Worm (Caenorhabditis elegans) whole organism, young adult: ENCODE results near the gene tomm-70.

Source experiments
- B0019.2 ChIP-seq: fragments of 200-800 bp; sonication (Bioruptor generic); conservative IDR thresholded peaks from 2 replicates; pipeline ENCODE4 v1.3.6; 2022; ENCODE audit warnings: missing genetic modification reagents, missing genetic modification characterization, missing compliant biosample characterization
- C06A6.2 ChIP-seq: fragments of 200-800 bp; sonication (Bioruptor generic); conservative IDR thresholded peaks from 2 replicates; pipeline ENCODE4 v1.3.6; 2022; ENCODE audit warnings: missing genetic modification characterization, missing compliant biosample characterization
- C17E4.6 ChIP-seq: fragments of 200-800 bp; sonication (Bioruptor generic); IDR thresholded peaks from 2 replicates; pipeline ENCODE4 v1.3.6; 2022; ENCODE audit warnings: missing genetic modification reagents, missing genetic modification characterization, missing compliant biosample characterization
- F23B12.7 ChIP-seq: sonication (generic microtip); optimal IDR thresholded peaks from 2 replicates; lab custom pipeline; 2017; ENCODE audit warnings: missing genetic modification characterization, mild to moderate bottlenecking, missing compliant biosample characterization, antibody characterized with exemption, moderate library complexity; ENCODE audit not compliant: insufficient read depth
- F33H1.4 ChIP-seq: fragments of 200-800 bp; sonication (Bioruptor generic); IDR thresholded peaks from 2 replicates; pipeline ENCODE4 v1.3.6; 2022; ENCODE audit warnings: missing genetic modification reagents, missing genetic modification characterization, missing compliant biosample characterization
- F49E8.2 ChIP-seq: sonication (generic microtip); optimal IDR thresholded peaks from 3 replicates; lab custom pipeline; 2017; ENCODE audit warnings: missing genetic modification characterization, mild to moderate bottlenecking, missing compliant biosample characterization, antibody characterized with exemption, moderate library complexity; ENCODE audit not compliant: insufficient read depth
- F55B11.4 ChIP-seq: sonication (generic microtip); optimal IDR thresholded peaks from 2 replicates; lab custom pipeline; 2016; ENCODE audit warnings: missing compliant biosample characterization, missing genetic modification characterization, borderline replicate concordance; ENCODE audit not compliant: insufficient read depth
- F57A8.1 ChIP-seq: fragments of 200-800 bp; sonication (Bioruptor generic); optimal IDR thresholded peaks from 2 replicates; lab custom pipeline; 2018; ENCODE audit warnings: mild to moderate bottlenecking, missing genetic modification characterization, moderate library complexity, missing compliant biosample characterization
- F57C9.4 ChIP-seq: sonication (generic microtip); optimal IDR thresholded peaks from 2 replicates; lab custom pipeline; 2017; ENCODE audit warnings: mild to moderate bottlenecking, missing genetic modification characterization, missing compliant biosample characterization
- K12H6.12 ChIP-seq: fragments of 200-800 bp; sonication (Bioruptor generic); optimal IDR thresholded peaks from 2 replicates; lab custom pipeline; 2018; ENCODE audit warnings: mild to moderate bottlenecking, missing genetic modification characterization, missing compliant biosample characterization
- Y53F4B.3 ChIP-seq: fragments of 200-800 bp; sonication (Bioruptor generic); IDR thresholded peaks from 2 replicates; pipeline ENCODE4 v1.3.6; 2022; ENCODE audit warnings: missing genetic modification reagents, missing genetic modification characterization, missing compliant biosample characterization
- Y56A3A.18 ChIP-seq: fragments of 200-800 bp; sonication (Bioruptor generic); IDR thresholded peaks from 2 replicates; pipeline ENCODE4 v1.3.6; 2022; ENCODE audit warnings: missing genetic modification reagents, missing genetic modification characterization, missing compliant biosample characterization
- atf-7 ChIP-seq: sonication (generic microtip); optimal IDR thresholded peaks from 2 replicates; lab custom pipeline; 2017; ENCODE audit warnings: mild to moderate bottlenecking, missing genetic modification characterization, missing compliant biosample characterization
- athp-1 ChIP-seq: sonication (generic microtip); optimal IDR thresholded peaks from 2 replicates; lab custom pipeline; 2017; ENCODE audit warnings: mild to moderate bottlenecking, missing genetic modification characterization, missing compliant biosample characterization
- cebp-1 ChIP-seq, 2 experiments: fragments of 200-800 bp in 1 of 2; sonication (Bioruptor generic) in 1 of 2; sonication (generic microtip) in 1 of 2; IDR thresholded peaks in 1 of 2; optimal IDR thresholded peaks in 1 of 2; 2 replicates each; pipeline versions ENCODE4 v1.3.6 to Lab custom; 2017 to 2022; ENCODE audit warnings: missing compliant biosample characterization in 2 of 2, missing genetic modification characterization in 2 of 2, mild to moderate bottlenecking in 1 of 2, missing genetic modification reagents in 1 of 2, moderate library complexity in 1 of 2
- ceh-27 ChIP-seq: fragments of 200-800 bp; sonication (Bioruptor generic); optimal IDR thresholded peaks from 2 replicates; lab custom pipeline; 2018; ENCODE audit warnings: mild to moderate bottlenecking, missing genetic modification characterization, moderate library complexity, missing compliant biosample characterization
- ceh-79 ChIP-seq: sonication (generic microtip); optimal IDR thresholded peaks from 2 replicates; lab custom pipeline; 2017; ENCODE audit warnings: mild to moderate bottlenecking, missing genetic modification characterization, missing compliant biosample characterization
- dox-1 ChIP-seq: fragments of 200-800 bp; sonication (Bioruptor generic); IDR thresholded peaks from 2 replicates; pipeline ENCODE4 v1.3.6; 2022; ENCODE audit warnings: missing genetic modification reagents, missing genetic modification characterization, missing compliant biosample characterization
- dpff-1 ChIP-seq: sonication (generic microtip); optimal IDR thresholded peaks from 2 replicates; lab custom pipeline; 2017; ENCODE audit warnings: mild to moderate bottlenecking, missing genetic modification characterization, missing compliant biosample characterization
- egl-18 ChIP-seq: fragments of 200-800 bp; sonication (Bioruptor generic); IDR thresholded peaks from 2 replicates; pipeline ENCODE4 v1.3.6; 2022; ENCODE audit warnings: missing genetic modification reagents, missing genetic modification characterization, missing compliant biosample characterization
- egl-44 ChIP-seq: fragments of 200-800 bp; sonication (Bioruptor generic); IDR thresholded peaks from 2 replicates; pipeline ENCODE4 v1.3.6; 2022; ENCODE audit warnings: missing genetic modification reagents, missing genetic modification characterization, missing compliant biosample characterization
- ekl-4 ChIP-seq: fragments of 200-800 bp; sonication (Bioruptor generic); IDR thresholded peaks from 2 replicates; pipeline ENCODE4 v1.3.6; 2022; ENCODE audit warnings: missing genetic modification reagents, missing genetic modification characterization, missing compliant biosample characterization
- ets-4 ChIP-seq: fragments of 200-800 bp; sonication (Bioruptor generic); optimal IDR thresholded peaks from 2 replicates; lab custom pipeline; 2018; ENCODE audit warnings: mild to moderate bottlenecking, missing genetic modification characterization, missing compliant biosample characterization
- hlh-12 ChIP-seq: sonication (generic microtip); optimal IDR thresholded peaks from 2 replicates; lab custom pipeline; 2016; ENCODE audit warnings: missing genetic modification characterization, missing compliant biosample characterization
- hlh-26 ChIP-seq: fragments of 200-800 bp; sonication (Bioruptor generic); conservative IDR thresholded peaks from 2 replicates; pipeline ENCODE4 v1.3.6; 2022; ENCODE audit warnings: missing genetic modification reagents, missing genetic modification characterization, missing compliant biosample characterization
- hmg-1.2 ChIP-seq: fragments of 200-800 bp; sonication (Bioruptor generic); IDR thresholded peaks from 2 replicates; pipeline ENCODE4 v1.3.6; 2022; ENCODE audit warnings: missing genetic modification reagents, missing genetic modification characterization, missing compliant biosample characterization
- let-607 ChIP-seq, 2 experiments: fragments of 200-800 bp in 1 of 2; sonication (Bioruptor generic) in 1 of 2; sonication (generic microtip) in 1 of 2; optimal IDR thresholded peaks; 2 replicates each; lab custom pipeline; 2016 to 2018; ENCODE audit warnings: mild to moderate bottlenecking in 2 of 2, missing compliant biosample characterization in 2 of 2, missing genetic modification characterization in 2 of 2, moderate library complexity in 2 of 2, missing genotype in 1 of 2
- lin-35 ChIP-seq, 3 experiments: fragments of 150-350 bp in 2 of 3; sonication (generic microtip) in 1 of 3; optimal IDR thresholded peaks; 2 replicates each; lab custom pipeline; 2014 to 2018; ENCODE audit warnings: missing biosample characterization in 3 of 3, missing genetic modification characterization in 3 of 3, missing genetic modification reagents in 3 of 3
- lin-40 ChIP-seq: sonication (generic microtip); optimal IDR thresholded peaks from 2 replicates; lab custom pipeline; 2016; ENCODE audit warnings: missing genetic modification characterization, mild to moderate bottlenecking, missing compliant biosample characterization, missing genotype, missing genetic modification reagents
- lir-1 ChIP-seq: fragments of 200-800 bp; sonication (Bioruptor generic); conservative IDR thresholded peaks from 2 replicates; pipeline ENCODE4 v1.3.6; 2022; ENCODE audit warnings: missing genetic modification reagents, missing genetic modification characterization, missing compliant biosample characterization
- lsl-1 ChIP-seq: fragments of 200-800 bp; sonication (Bioruptor generic); optimal IDR thresholded peaks from 2 replicates; lab custom pipeline; 2018; ENCODE audit warnings: mild to moderate bottlenecking, missing genetic modification characterization, moderate library complexity, missing compliant biosample characterization
- mcd-1 ChIP-seq: fragments of 200-800 bp; sonication (Bioruptor generic); IDR thresholded peaks from 2 replicates; pipeline ENCODE4 v1.3.6; 2022; ENCODE audit warnings: missing genetic modification reagents, missing genetic modification characterization, missing compliant biosample characterization
- mes-4 ChIP-seq: sonication (generic microtip); optimal IDR thresholded peaks from 2 replicates; lab custom pipeline; 2016; ENCODE audit warnings: missing genotype, missing genetic modification characterization, missing compliant biosample characterization
- nhr-120 ChIP-seq: fragments of 200-800 bp; sonication (Bioruptor generic); IDR thresholded peaks from 2 replicates; pipeline ENCODE4 v1.3.6; 2022; ENCODE audit warnings: missing genetic modification characterization, missing compliant biosample characterization
- nhr-179 ChIP-seq: sonication (generic microtip); optimal IDR thresholded peaks from 2 replicates; lab custom pipeline; 2016; ENCODE audit warnings: mild to moderate bottlenecking, missing genetic modification characterization, missing compliant biosample characterization
- nhr-80 ChIP-seq: sonication (generic microtip); optimal IDR thresholded peaks from 2 replicates; lab custom pipeline; 2016; ENCODE audit warnings: missing genetic modification characterization, missing compliant biosample characterization
- nhr-90 ChIP-seq: sonication (generic microtip); optimal IDR thresholded peaks from 2 replicates; lab custom pipeline; 2016; ENCODE audit warnings: missing genotype, mild to moderate bottlenecking, missing genetic modification characterization, missing compliant biosample characterization
- rcor-1 ChIP-seq: fragments of 200-800 bp; sonication (Bioruptor generic); IDR thresholded peaks from 2 replicates; pipeline ENCODE4 v1.3.6; 2022; ENCODE audit warnings: missing genetic modification reagents, missing genetic modification characterization, missing compliant biosample characterization
- rpc-1 ChIP-seq, 2 experiments: fragments of 150-350 bp in 1 of 2; sonication (generic microtip) in 1 of 2; optimal IDR thresholded peaks; 2 replicates each; lab custom pipeline; 2014 to 2018; ENCODE audit warnings: missing biosample characterization in 1 of 2, missing genetic modification characterization in 1 of 2, missing genetic modification reagents in 1 of 2, missing genotype in 1 of 2
- somi-1 ChIP-seq: fragments of 200-800 bp; sonication (Bioruptor generic); optimal IDR thresholded peaks from 2 replicates; lab custom pipeline; 2018; ENCODE audit warnings: mild to moderate bottlenecking, missing genetic modification characterization, missing compliant biosample characterization
- unc-62 ChIP-seq: fragments of 150-350 bp; optimal IDR thresholded peaks from 2 replicates; lab custom pipeline; 2014; ENCODE audit warnings: missing biosample characterization, missing genetic modification reagents, missing genetic modification characterization
- zfh-2 ChIP-seq: fragments of 200-800 bp; sonication (Bioruptor generic); conservative IDR thresholded peaks from 2 replicates; pipeline ENCODE4 v1.3.6; 2022; ENCODE audit warnings: missing genetic modification reagents, missing genetic modification characterization, missing compliant biosample characterization
- ztf-26 ChIP-seq: sonication (generic microtip); optimal IDR thresholded peaks from 2 replicates; lab custom pipeline; 2017; ENCODE audit warnings: missing genetic modification characterization, missing compliant biosample characterization
- ztf-3 ChIP-seq: fragments of 200-800 bp; sonication (Bioruptor generic); optimal IDR thresholded peaks from 2 replicates; lab custom pipeline; 2018; ENCODE audit warnings: mild to moderate bottlenecking, missing genetic modification characterization, missing compliant biosample characterization
- ztf-6 ChIP-seq: fragments of 200-800 bp; sonication (Bioruptor generic); IDR thresholded peaks from 2 replicates; pipeline ENCODE4 v1.3.6; 2022; ENCODE audit warnings: missing genetic modification reagents, missing genetic modification characterization, missing compliant biosample characterization

The tomm-70 gene

ce11 chrIII:8797211-8797733, 42.7 kb upstream of the tomm-70 start (continued):
- TF ChIP-seq atf-7 (peak; percentile 90), rpc-1 (optimal IDR thresholded peaks at IDR 0.05; lab: Kevin White, UChicago) (no peak), rpc-1 (tag; optimal IDR thresholded peaks at IDR 0.05; lab: Kevin White, UChicago) (no peak), somi-1 (GFP tag; lab: Kevin White, UChicago) (peak; percentile 93), B0019.2 (no peak), Y56A3A.18 (GFP tag; lab: Robert Waterston, UW) (no peak), egl-44 (GFP tag; lab: Robert Waterston, UW) (peak; percentile 67; the same call in 1 of the 2 replicates), lin-35 (GFP tag; optimal IDR thresholded peaks at IDR 0.05; lab: Kevin White, UChicago) (peak in 1 of 3 experiments; percentile 74), C06A6.2 (GFP tag; lab: Robert Waterston, UW) (peak; percentile 65), athp-1 (tag; lab: Kevin White, UChicago) (no peak), cebp-1 (GFP tag; IDR thresholded peaks at IDR 0.05; lab: Robert Waterston, UW) (peak; percentile 55), cebp-1 (tag; optimal IDR thresholded peaks at IDR 0.05; lab: Kevin White, UChicago) (peak; percentile 81), K12H6.12 (tag; lab: Kevin White, UChicago) (peak; percentile 81)

DNA sequence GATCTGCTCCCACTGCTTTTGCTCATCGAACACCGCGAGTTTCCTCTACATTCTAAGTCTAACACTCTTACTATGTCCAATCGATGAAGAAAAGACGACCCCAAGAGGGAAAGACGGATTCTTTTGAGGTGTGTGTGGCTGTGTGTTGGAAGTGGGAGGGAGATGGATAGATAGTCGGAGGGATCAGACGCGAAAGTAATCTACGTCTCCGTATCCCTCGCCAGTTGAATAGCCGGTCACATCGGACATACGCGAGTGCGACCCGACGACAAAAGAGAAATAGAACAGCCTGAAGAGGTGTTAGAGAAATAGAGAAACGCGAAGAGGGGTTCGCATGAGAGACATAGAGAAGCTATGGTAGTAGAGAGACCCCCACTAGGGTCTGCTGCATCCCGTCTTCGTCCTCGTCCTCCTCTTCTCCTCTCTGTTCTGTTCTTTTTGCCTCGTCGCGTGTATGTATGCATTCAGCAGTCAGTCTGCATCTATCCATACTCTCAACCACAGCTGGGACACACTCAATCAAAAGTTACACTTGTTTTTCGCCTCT, 41.1 kb upstream of the tomm-70 start:
- TF ChIP-seq ztf-26 (tag; lab: Kevin White, UChicago) (peak; percentile 83), hlh-12 (tag; lab: Kevin White, UChicago) (no peak), egl-44 (GFP tag; lab: Robert Waterston, UW) (peak; percentile 74), ztf-3 (GFP tag; lab: Kevin White, UChicago) (peak; percentile 52), nhr-179 (tag; lab: Kevin White, UChicago) (no peak), rcor-1 (GFP tag; lab: Robert Waterston, UW) (peak; percentile 66), hlh-26 (GFP tag; lab: Robert Waterston, UW) (no peak), lin-40 (tag; lab: Kevin White, UChicago) (peak; percentile 96), F57C9.4 (no peak), hmg-1.2 (GFP tag; lab: Robert Waterston, UW) (peak; percentile 97), ets-4 (peak; percentile 61), ceh-79 (tag; lab: Kevin White, UChicago) (no peak), mes-4 (no peak), C17E4.6 (GFP tag; lab: Robert Waterston, UW) (no peak), let-607 (tag; optimal IDR thresholded peaks at IDR 0.05; lab: Kevin White, UChicago) (peak in 1 of 2 experiments; percentile 68), lir-1 (GFP tag; lab: Robert Waterston, UW) (peak; percentile 45; the same call in 1 of the 2 replicates), F57A8.1 (GFP tag; lab: Kevin White, UChicago) (no peak), ztf-6 (GFP tag; lab: Robert Waterston, UW) (peak; percentile 56; the same call in 1 of the 2 replicates), ceh-27 (peak; percentile 93), dpff-1 (tag; lab: Kevin White, UChicago) (no peak), F55B11.4 (tag; lab: Kevin White, UChicago) (no peak), nhr-80 (tag; lab: Kevin White, UChicago) (peak; percentile 81), unc-62 (GFP tag; lab: Kevin White, UChicago) (peak; percentile 63), nhr-120 (GFP tag; lab: Robert Waterston, UW) (no peak), F49E8.2 (tag; lab: Kevin White, UChicago) (no peak), egl-18 (GFP tag; lab: Robert Waterston, UW) (peak; percentile 82), Y53F4B.3 (GFP tag; lab: Robert Waterston, UW) (no peak), F23B12.7 (tag; lab: Kevin White, UChicago) (peak; percentile 18), F33H1.4 (GFP tag; lab: Robert Waterston, UW) (no peak), nhr-90 (peak; percentile 60), lsl-1 (GFP tag; lab: Kevin White, UChicago) (peak; percentile 0), dox-1 (GFP tag; lab: Robert Waterston, UW) (peak; percentile 90), zfh-2 (GFP tag; lab: Robert Waterston, UW) (peak; percentile 99), mcd-1 (GFP tag; lab: Robert Waterston, UW) (peak; percentile 81), ekl-4 (GFP tag; lab: Robert Waterston, UW) (peak; percentile 69)
